Fruit fly (Drosophila melanogaster) Kc167 (cell line): ENCODE data around the gene CG43844.

Source experiments
- Myc ChIP-seq: fragments of >200 bp; optimal IDR thresholded peaks from 2 replicates; lab custom pipeline; 2017; ENCODE audit warnings: missing external identifiers
- Sin3A ChIP-seq: fragments of >200 bp; optimal IDR thresholded peaks from 2 replicates; lab custom pipeline; 2018; ENCODE audit warnings: missing external identifiers
- psq ChIP-seq: fragments of >200 bp; optimal IDR thresholded peaks from 2 replicates; lab custom pipeline; 2017; ENCODE audit warnings: missing external identifiers

dm6 chr3R:21890739-21891138 lies 1.4 kb downstream of the CG43844 start:
- no peak for TF ChIP-seq psq (lab: Kevin White, UChicago)
- TF ChIP-seq Sin3A: no peak
- no peak for TF ChIP-seq Myc
